Fruit fly (Drosophila melanogaster) whole organism, prepupa: ENCODE data around the gene Inx2.

Experiments
- CG10631 ChIP-seq: fragments of 200-800 bp; sonication (Bioruptor generic); optimal IDR thresholded peaks from 2 replicates; lab custom pipeline; 2016; ENCODE audit warnings: missing biosample characterization, missing genetic modification characterization
- CG10669 ChIP-seq: fragments of 200-800 bp; sonication (Bioruptor generic); optimal IDR thresholded peaks from 3 replicates; lab custom pipeline; 2018; ENCODE audit warnings: missing biosample characterization, mild to moderate bottlenecking, missing genetic modification characterization, moderate library complexity
- CG11762 ChIP-seq: fragments of 200-800 bp; sonication (Bioruptor generic); optimal IDR thresholded peaks from 3 replicates; lab custom pipeline; 2016; ENCODE audit warnings: missing biosample characterization, missing genetic modification characterization; ENCODE audit not compliant: insufficient read depth
- CG11902 ChIP-seq: fragments of 200-800 bp; sonication (Bioruptor generic); optimal IDR thresholded peaks from 3 replicates; lab custom pipeline; 2016; ENCODE audit warnings: missing biosample characterization, missing genetic modification characterization
- CG15336 ChIP-seq: fragments of 200-800 bp; sonication (Bioruptor generic); IDR thresholded peaks from 2 replicates; pipeline ENCODE4 v1.3.6; 2022; ENCODE audit warnings: missing biosample characterization, missing genetic modification characterization
- CG16779 ChIP-seq: fragments of 200-800 bp; sonication (Bioruptor generic); optimal IDR thresholded peaks from 3 replicates; lab custom pipeline; 2017; ENCODE audit warnings: missing biosample characterization, mild to moderate bottlenecking, missing genetic modification characterization
- CG3032 ChIP-seq: fragments of 200-800 bp; optimal IDR thresholded peaks from 2 replicates; lab custom pipeline; 2019; ENCODE audit warnings: missing biosample characterization, mild to moderate bottlenecking, missing genetic modification characterization, moderate library complexity
- CG31627 ChIP-seq: fragments of 200-800 bp; sonication (Bioruptor generic); optimal IDR thresholded peaks from 3 replicates; lab custom pipeline; 2016; ENCODE audit warnings: missing biosample characterization, missing genetic modification characterization
- CG32006 ChIP-seq: fragments of 200-800 bp; sonication (Bioruptor generic); optimal IDR thresholded peaks from 3 replicates; lab custom pipeline; 2017; ENCODE audit warnings: missing biosample characterization, mild to moderate bottlenecking, missing genetic modification characterization
- CG34406 ChIP-seq: fragments of 200-800 bp; sonication (Bioruptor generic); optimal IDR thresholded peaks from 3 replicates; lab custom pipeline; 2016; ENCODE audit warnings: missing biosample characterization, missing genetic modification characterization
- CG3919 ChIP-seq: fragments of 200-800 bp; sonication (Bioruptor generic); optimal IDR thresholded peaks from 3 replicates; lab custom pipeline; 2016; ENCODE audit warnings: missing biosample characterization, missing genetic modification characterization
- CG6163 ChIP-seq: fragments of 200-800 bp; sonication (Bioruptor generic); IDR thresholded peaks from 3 replicates; pipeline ENCODE4 v1.3.6; 2022; ENCODE audit warnings: missing biosample characterization, missing genetic modification characterization
- CG6276 ChIP-seq: fragments of 200-800 bp; sonication (Bioruptor generic); optimal IDR thresholded peaks from 2 replicates; lab custom pipeline; 2017; ENCODE audit warnings: missing biosample characterization, mild to moderate bottlenecking, missing genetic modification characterization
- CG6792 ChIP-seq: fragments of 200-800 bp; sonication (Bioruptor generic); optimal IDR thresholded peaks from 3 replicates; lab custom pipeline; 2016; ENCODE audit warnings: missing biosample characterization, missing genetic modification characterization
- CG6808 ChIP-seq: fragments of 200-800 bp; sonication (Bioruptor generic); optimal IDR thresholded peaks from 3 replicates; lab custom pipeline; 2017; ENCODE audit warnings: missing biosample characterization, missing genetic modification characterization, mild to moderate bottlenecking, moderate library complexity, missing genetic modification reagents
- CG6854 ChIP-seq: fragments of 200-800 bp; sonication (Bioruptor generic); optimal IDR thresholded peaks from 2 replicates; lab custom pipeline; 2017; ENCODE audit warnings: missing biosample characterization, mild to moderate bottlenecking, missing genetic modification characterization
- CG7368 ChIP-seq: fragments of 200-800 bp; sonication (Bioruptor generic); optimal IDR thresholded peaks from 3 replicates; lab custom pipeline; 2016; ENCODE audit warnings: missing biosample characterization, missing genetic modification characterization
- CG8119 ChIP-seq: fragments of 200-800 bp; sonication (Bioruptor generic); IDR thresholded peaks from 3 replicates; pipeline ENCODE4 v1.3.6; 2022; ENCODE audit warnings: missing biosample characterization, missing genetic modification characterization
- CG8319 ChIP-seq: fragments of 200-800 bp; sonication (Bioruptor generic); optimal IDR thresholded peaks from 3 replicates; lab custom pipeline; 2016; ENCODE audit warnings: missing biosample characterization, missing genetic modification characterization
- CG8632 ChIP-seq: fragments of 200-800 bp; sonication (Bioruptor generic); optimal IDR thresholded peaks from 3 replicates; lab custom pipeline; 2016; ENCODE audit warnings: missing biosample characterization, missing genetic modification characterization
- CG9139 ChIP-seq: fragments of 200-800 bp; sonication (Bioruptor generic); optimal IDR thresholded peaks from 3 replicates; lab custom pipeline; 2017; ENCODE audit warnings: missing biosample characterization, mild to moderate bottlenecking, missing genetic modification characterization
- Eip75B ChIP-seq: fragments of 200-800 bp; sonication (Bioruptor generic); optimal IDR thresholded peaks from 3 replicates; lab custom pipeline; 2016; ENCODE audit warnings: missing biosample characterization, missing genetic modification characterization
- Eip78C ChIP-seq: fragments of 200-800 bp; sonication (Bioruptor generic); peaks from one replicate; lab custom pipeline; 2016; ENCODE audit warnings: missing biosample characterization, missing genetic modification characterization
- Eip93F ChIP-seq: fragments of 200-800 bp; sonication (Bioruptor generic); optimal IDR thresholded peaks from 2 replicates; lab custom pipeline; 2016; ENCODE audit warnings: missing biosample characterization, mild to moderate bottlenecking, missing genetic modification characterization
- Ets96B ChIP-seq: fragments of 200-800 bp; optimal IDR thresholded peaks from 2 replicates; lab custom pipeline; 2019; ENCODE audit warnings: missing biosample characterization, mild to moderate bottlenecking, missing genetic modification characterization, moderate library complexity
- Gug ChIP-seq: fragments of 200-800 bp; sonication (Bioruptor generic); IDR thresholded peaks from 2 replicates; pipeline ENCODE4 v1.3.6; 2022; ENCODE audit warnings: missing biosample characterization, missing genetic modification characterization
- Hr38 ChIP-seq: sonication (Bioruptor generic); optimal IDR thresholded peaks from 2 replicates; lab custom pipeline; 2016; ENCODE audit warnings: missing biosample characterization, missing genetic modification characterization
- Hr39 ChIP-seq: fragments of 200-800 bp; sonication (Bioruptor generic); optimal IDR thresholded peaks from 2 replicates; lab custom pipeline; 2016; ENCODE audit warnings: missing biosample characterization, missing genetic modification characterization
- Lpt ChIP-seq: fragments of 200-800 bp; sonication (Bioruptor generic); optimal IDR thresholded peaks from 3 replicates; lab custom pipeline; 2016; ENCODE audit warnings: missing biosample characterization, missing genetic modification characterization
- Met ChIP-seq: fragments of 200-800 bp; sonication (Bioruptor generic); optimal IDR thresholded peaks from 3 replicates; lab custom pipeline; 2016; ENCODE audit warnings: missing biosample characterization, missing genetic modification characterization
- Smox ChIP-seq: fragments of 200-800 bp; sonication (Bioruptor generic); optimal IDR thresholded peaks from 3 replicates; lab custom pipeline; 2016; ENCODE audit warnings: missing biosample characterization, missing genetic modification characterization
- Sox15 ChIP-seq: fragments of 200-800 bp; sonication (Bioruptor generic); optimal IDR thresholded peaks from 3 replicates; lab custom pipeline; 2016; ENCODE audit warnings: missing biosample characterization, missing genetic modification characterization
- acj6 ChIP-seq: fragments of 200-800 bp; sonication (Bioruptor generic); optimal IDR thresholded peaks from 3 replicates; lab custom pipeline; 2016; ENCODE audit warnings: missing biosample characterization, missing genetic modification characterization
- dac ChIP-seq: fragments of 200-800 bp; sonication (Bioruptor generic); optimal IDR thresholded peaks from 2 replicates; lab custom pipeline; 2017; ENCODE audit warnings: missing biosample characterization, mild to moderate bottlenecking, missing genetic modification characterization
- esn ChIP-seq: fragments of 200-800 bp; sonication (Bioruptor generic); optimal IDR thresholded peaks from 2 replicates; lab custom pipeline; 2016; ENCODE audit warnings: missing biosample characterization, mild to moderate bottlenecking, missing genetic modification characterization, moderate library complexity
- fd59A ChIP-seq: fragments of 200-800 bp; sonication (Bioruptor generic); optimal IDR thresholded peaks from 2 replicates; lab custom pipeline; 2017; ENCODE audit warnings: missing biosample characterization, mild to moderate bottlenecking, missing genetic modification characterization, missing genetic modification reagents
- fd85E ChIP-seq: fragments of 200-800 bp; sonication (Bioruptor generic); optimal IDR thresholded peaks from 3 replicates; lab custom pipeline; 2016; ENCODE audit warnings: missing biosample characterization, missing genetic modification characterization
- fkh ChIP-seq: fragments of 200-800 bp; sonication (Bioruptor generic); optimal IDR thresholded peaks from 3 replicates; lab custom pipeline; 2017; ENCODE audit warnings: missing biosample characterization, mild to moderate bottlenecking, missing genetic modification characterization, moderate library complexity
- lz ChIP-seq: fragments of 200-800 bp; sonication (Bioruptor generic); optimal IDR thresholded peaks from 3 replicates; lab custom pipeline; 2016; ENCODE audit warnings: missing biosample characterization, missing genetic modification characterization
- pdm3 ChIP-seq: fragments of 200-800 bp; sonication (Bioruptor generic); optimal IDR thresholded peaks from 3 replicates; lab custom pipeline; 2016; ENCODE audit warnings: missing biosample characterization, missing genetic modification characterization
- ss ChIP-seq, 2 experiments: fragments of 200-800 bp; sonication (Bioruptor generic); optimal IDR thresholded peaks; 2 replicates in 1 of 2; 3 replicates in 1 of 2; lab custom pipeline; 2017 to 2018; ENCODE audit warnings: mild to moderate bottlenecking in 2 of 2, missing biosample characterization in 2 of 2, missing genetic modification characterization in 2 of 2, moderate library complexity in 1 of 2
- vri ChIP-seq: fragments of 200-800 bp; sonication (Bioruptor generic); optimal IDR thresholded peaks from 3 replicates; lab custom pipeline; 2016; ENCODE audit warnings: missing biosample characterization, mild to moderate bottlenecking, missing genetic modification characterization

The Inx2 gene

DNA sequence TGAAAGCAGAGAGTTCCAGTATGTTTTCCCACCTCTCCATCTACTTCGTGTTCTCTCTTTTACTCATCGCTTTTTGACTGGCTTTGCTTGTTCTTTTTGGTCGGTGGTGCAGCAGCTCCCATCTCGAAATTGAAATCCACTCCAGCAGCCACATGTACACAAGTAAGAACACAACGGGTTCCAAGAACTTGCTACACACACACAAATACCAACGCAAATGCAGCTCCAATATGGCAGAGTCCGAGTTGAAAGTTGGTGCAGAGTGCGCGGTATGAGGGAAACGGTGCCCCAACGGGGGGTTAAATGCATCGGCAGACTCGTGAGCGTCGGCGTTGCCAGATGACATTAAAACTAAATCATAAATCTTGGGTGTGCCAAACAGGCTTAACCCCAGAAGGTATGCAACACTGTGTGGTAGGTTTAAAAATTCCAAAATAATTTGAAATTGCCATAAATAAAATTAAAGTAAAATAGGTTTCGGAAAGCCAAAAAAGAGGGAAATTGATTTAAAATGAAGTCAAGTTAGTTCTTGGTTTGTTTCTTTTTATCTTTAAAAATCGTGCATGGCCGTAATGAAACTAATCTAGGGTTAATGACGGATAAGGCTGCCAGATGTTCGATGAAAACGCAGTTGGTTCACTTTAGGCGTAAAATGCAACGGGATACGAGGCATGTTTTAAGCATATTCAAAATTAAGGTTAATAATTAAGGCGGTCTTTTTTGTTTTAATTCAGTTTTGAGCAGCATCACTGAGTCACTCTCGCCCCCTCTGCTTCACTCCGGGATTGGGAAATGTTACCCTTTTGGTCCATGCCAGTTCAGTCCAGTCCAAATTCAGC is 600 bp upstream of the Inx2 start (continued):
- peak; percentile 43 to 79 for TF ChIP-seq ss (GFP tag; optimal IDR thresholded peaks at IDR 0.05; lab: Kevin White, UChicago)
- TF ChIP-seq Gug (GFP tag; lab: Robert Waterston, UW): peak; percentile 71
- peak; percentile 88 for TF ChIP-seq Met
- peak; percentile 83 for TF ChIP-seq CG6163 (GFP tag; lab: Robert Waterston, UW)
- TF ChIP-seq Smox (GFP tag; lab: Kevin White, UChicago): peak; percentile 92
- TF ChIP-seq Eip93F (GFP tag; lab: Kevin White, UChicago): peak; percentile 28
- TF ChIP-seq Eip75B (GFP tag; lab: Kevin White, UChicago): peak; percentile 76
- TF ChIP-seq CG34406 (GFP tag; lab: Kevin White, UChicago): peak; percentile 82
- TF ChIP-seq esn (GFP tag; lab: Kevin White, UChicago): peak; percentile 87
- peak; percentile 90 for TF ChIP-seq Ets96B (tag; lab: Kevin White, UChicago)
- TF ChIP-seq fd59A: peak; percentile 88
- TF ChIP-seq Hr38 (GFP tag; lab: Kevin White, UChicago): no peak
- TF ChIP-seq Lpt (GFP tag; lab: Kevin White, UChicago): peak; percentile 46
- TF ChIP-seq CG8319: peak; percentile 73
- peak; percentile 54 for TF ChIP-seq CG6276
- TF ChIP-seq Hr39 (GFP tag; lab: Kevin White, UChicago): peak; percentile 89
- TF ChIP-seq fd85E (GFP tag; lab: Kevin White, UChicago): peak; percentile 21
- TF ChIP-seq CG6792 (GFP tag; lab: Kevin White, UChicago): peak; percentile 84
- TF ChIP-seq CG3919: peak; percentile 85
- TF ChIP-seq CG10669 (GFP tag; lab: Kevin White, UChicago): peak; percentile 89
- peak; percentile 88 for TF ChIP-seq lz (GFP tag; lab: Kevin White, UChicago)
- TF ChIP-seq CG6854 (GFP tag; lab: Kevin White, UChicago): peak; percentile 5
- peak; percentile 88 for TF ChIP-seq CG10631 (GFP tag; lab: Kevin White, UChicago)
- peak; percentile 90 for TF ChIP-seq pdm3 (GFP tag; lab: Kevin White, UChicago)
- peak; percentile 78 for TF ChIP-seq CG8632 (GFP tag; lab: Kevin White, UChicago)
- TF ChIP-seq CG3032 (tag; lab: Kevin White, UChicago): peak; percentile 91
- TF ChIP-seq CG16779 (tag; lab: Kevin White, UChicago): peak; percentile 55
- TF ChIP-seq CG6808: peak; percentile 82
- TF ChIP-seq acj6: peak; percentile 88
- no peak for TF ChIP-seq fkh (GFP tag; lab: Kevin White, UChicago)
- peak; percentile 79 for TF ChIP-seq CG8119 (GFP tag; lab: Robert Waterston, UW)
- TF ChIP-seq dac (GFP tag; lab: Kevin White, UChicago): peak; percentile 72
- TF ChIP-seq CG31627 (GFP tag; lab: Kevin White, UChicago): peak; percentile 85
- TF ChIP-seq vri (GFP tag; lab: Kevin White, UChicago): peak; percentile 18
- peak; percentile 84 for TF ChIP-seq Sox15 (GFP tag; lab: Kevin White, UChicago)
- TF ChIP-seq CG15336: peak; percentile 89
- peak; percentile 38 for TF ChIP-seq CG9139
- peak; percentile 81 for TF ChIP-seq CG11762 (GFP tag; lab: Kevin White, UChicago)
- TF ChIP-seq CG7368: peak; percentile 69
- peak; percentile 88 for TF ChIP-seq CG32006 (GFP tag; lab: Kevin White, UChicago)
- TF ChIP-seq Eip78C: peak; percentile 96
- TF ChIP-seq CG11902: peak; percentile 81
